Worm (Caenorhabditis elegans) whole organism, L3 larva: ENCODE data around the gene kgb-1.

ENCODE experiments used
- R02D3.7 ChIP-seq: fragments of 150-350 bp; optimal IDR thresholded peaks from 2 replicates; lab custom pipeline; 2014; ENCODE audit warnings: missing biosample characterization, missing genetic modification characterization
- ZK546.5 ChIP-seq: sonication (generic microtip); optimal IDR thresholded peaks from 2 replicates; lab custom pipeline; 2017; ENCODE audit warnings: missing biosample characterization, missing genetic modification characterization
- aly-2 ChIP-seq: fragments of 150-350 bp; optimal IDR thresholded peaks from 2 replicates; lab custom pipeline; 2014; ENCODE audit warnings: missing biosample characterization, missing genetic modification characterization
- ama-1 ChIP-seq: fragments of 150-350 bp; optimal IDR thresholded peaks from 2 replicates; lab custom pipeline; 2018
- ceh-16 ChIP-seq: sonication (generic microtip); optimal IDR thresholded peaks from 2 replicates; lab custom pipeline; 2017; ENCODE audit warnings: missing biosample characterization, missing genetic modification characterization
- ceh-28 ChIP-seq: fragments of 150-350 bp; optimal IDR thresholded peaks from 2 replicates; lab custom pipeline; 2014; ENCODE audit warnings: missing biosample characterization, missing genetic modification reagents, missing genetic modification characterization
- ceh-82 ChIP-seq: fragments of 150-350 bp; optimal IDR thresholded peaks from 2 replicates; lab custom pipeline; 2014; ENCODE audit warnings: missing biosample characterization, missing genetic modification characterization
- ceh-9 ChIP-seq: sonication (generic microtip); optimal IDR thresholded peaks from 2 replicates; lab custom pipeline; 2018; ENCODE audit warnings: missing biosample characterization, missing genetic modification characterization
- daf-12 ChIP-seq: fragments of 150-350 bp; optimal IDR thresholded peaks from 2 replicates; lab custom pipeline; 2014; ENCODE audit warnings: missing biosample characterization, missing genetic modification reagents, missing genetic modification characterization
- egl-27 ChIP-seq: sonication (generic microtip); optimal IDR thresholded peaks from 4 replicates; lab custom pipeline; 2017; ENCODE audit warnings: missing biosample characterization, missing genetic modification reagents, missing genetic modification characterization
- egl-5 ChIP-seq: fragments of 150-350 bp; optimal IDR thresholded peaks from 2 replicates; lab custom pipeline; 2017; ENCODE audit warnings: missing biosample characterization, missing genetic modification reagents, missing genetic modification characterization, inconsistent platforms
- elt-2 ChIP-seq: sonication (generic microtip); optimal IDR thresholded peaks from 2 replicates; lab custom pipeline; 2016; ENCODE audit warnings: missing genetic modification reagents, mild to moderate bottlenecking, missing genetic modification characterization, missing compliant biosample characterization
- elt-3 ChIP-seq, 3 experiments: fragments of 150-350 bp in 1 of 3; sonication (generic microtip) in 2 of 3; optimal IDR thresholded peaks; 2 replicates in 2 of 3; 4 replicates in 1 of 3; lab custom pipeline; 2014 to 2017; ENCODE audit warnings: missing biosample characterization in 3 of 3, missing genetic modification characterization in 3 of 3
- eor-1 ChIP-seq, 2 experiments: fragments of 150-350 bp; optimal IDR thresholded peaks; 2 replicates each; lab custom pipeline; 2014 to 2018; ENCODE audit warnings: missing biosample characterization in 2 of 2, missing genetic modification characterization in 2 of 2
- fkh-2 ChIP-seq: fragments of 150-350 bp; optimal IDR thresholded peaks from 2 replicates; lab custom pipeline; 2014; ENCODE audit warnings: missing biosample characterization, missing genetic modification reagents, missing genetic modification characterization
- fos-1 ChIP-seq: fragments of 150-350 bp; optimal IDR thresholded peaks from 2 replicates; lab custom pipeline; 2014; ENCODE audit warnings: missing biosample characterization, missing genetic modification characterization
- hmg-11 ChIP-seq: sonication (generic microtip); optimal IDR thresholded peaks from 2 replicates; lab custom pipeline; 2016; ENCODE audit warnings: missing genetic modification characterization, missing compliant biosample characterization
- jun-1 ChIP-seq: fragments of 150-350 bp; optimal IDR thresholded peaks from 2 replicates; lab custom pipeline; 2014; ENCODE audit warnings: missing biosample characterization, missing genetic modification reagents, missing genetic modification characterization
- lin-15B ChIP-seq: fragments of 150-350 bp; optimal IDR thresholded peaks from 2 replicates; lab custom pipeline; 2014; ENCODE audit warnings: missing biosample characterization, missing genetic modification characterization
- lin-39 ChIP-seq: fragments of 150-350 bp; optimal IDR thresholded peaks from 2 replicates; lab custom pipeline; 2018; ENCODE audit warnings: missing biosample characterization, missing genetic modification reagents, missing genetic modification characterization
- lsy-12 ChIP-seq: sonication (generic microtip); optimal IDR thresholded peaks from 2 replicates; lab custom pipeline; 2016; ENCODE audit warnings: mild to moderate bottlenecking, missing genetic modification characterization, missing compliant biosample characterization
- mml-1 ChIP-seq: fragments of 150-350 bp; sonication (generic microtip); optimal IDR thresholded peaks from 3 replicates; lab custom pipeline; 2014; ENCODE audit warnings: missing biosample characterization, missing genetic modification characterization
- nfya-1 ChIP-seq: sonication (generic microtip); optimal IDR thresholded peaks from 2 replicates; lab custom pipeline; 2017; ENCODE audit warnings: missing genetic modification characterization, mild to moderate bottlenecking, missing compliant biosample characterization, antibody characterized with exemption, moderate library complexity; ENCODE audit not compliant: insufficient read depth
- nhr-23 ChIP-seq: fragments of 150-350 bp; optimal IDR thresholded peaks from 2 replicates; lab custom pipeline; 2014; ENCODE audit warnings: missing biosample characterization, missing genetic modification reagents, missing genetic modification characterization
- nhr-237 ChIP-seq: fragments of 150-350 bp; optimal IDR thresholded peaks from 2 replicates; lab custom pipeline; 2014; ENCODE audit warnings: missing biosample characterization, missing genetic modification characterization
- nhr-25 ChIP-seq: sonication (generic microtip); optimal IDR thresholded peaks from 2 replicates; lab custom pipeline; 2017; ENCODE audit warnings: missing biosample characterization, missing genetic modification characterization
- nhr-28 ChIP-seq: fragments of 150-350 bp; optimal IDR thresholded peaks from 2 replicates; lab custom pipeline; 2014; ENCODE audit warnings: missing biosample characterization, missing genetic modification characterization
- nhr-43 ChIP-seq: sonication (generic microtip); optimal IDR thresholded peaks from 2 replicates; lab custom pipeline; 2016; ENCODE audit warnings: mild to moderate bottlenecking, missing genetic modification characterization, missing compliant biosample characterization; ENCODE audit not compliant: poor library complexity, severe bottlenecking
- nhr-67 ChIP-seq: fragments of 150-350 bp; optimal IDR thresholded peaks from 2 replicates; lab custom pipeline; 2014; ENCODE audit warnings: missing biosample characterization, missing genetic modification characterization
- nhr-76 ChIP-seq: fragments of 150-350 bp; sonication (generic microtip); optimal IDR thresholded peaks from 5 replicates; lab custom pipeline; 2014; ENCODE audit warnings: missing biosample characterization, missing genetic modification characterization
- pha-4 ChIP-seq: fragments of 150-350 bp; optimal IDR thresholded peaks from 2 replicates; lab custom pipeline; 2014; ENCODE audit warnings: missing biosample characterization, missing genetic modification reagents, missing genetic modification characterization
- pqm-1 ChIP-seq: fragments of 150-350 bp; optimal IDR thresholded peaks from 2 replicates; lab custom pipeline; 2017; ENCODE audit warnings: missing biosample characterization, missing genetic modification characterization, inconsistent platforms
- sea-2 ChIP-seq: fragments of 150-350 bp; sonication (generic microtip); optimal IDR thresholded peaks from 4 replicates; lab custom pipeline; 2014; ENCODE audit warnings: missing biosample characterization, missing genetic modification reagents, missing genetic modification characterization
- skn-1 ChIP-seq: fragments of 150-350 bp; optimal IDR thresholded peaks from 2 replicates; lab custom pipeline; 2014; ENCODE audit warnings: missing biosample characterization, missing genetic modification characterization
- snpc-4 ChIP-seq: fragments of 150-350 bp; optimal IDR thresholded peaks from 2 replicates; lab custom pipeline; 2014; ENCODE audit warnings: missing biosample characterization, missing genetic modification characterization
- tbx-2 ChIP-seq: sonication (generic microtip); optimal IDR thresholded peaks from 2 replicates; lab custom pipeline; 2016; ENCODE audit warnings: mild to moderate bottlenecking, missing genetic modification characterization, missing compliant biosample characterization
- unc-62 ChIP-seq: fragments of 150-350 bp; sonication (generic microtip); optimal IDR thresholded peaks from 4 replicates; lab custom pipeline; 2014; ENCODE audit warnings: missing biosample characterization, missing genetic modification reagents, missing genetic modification characterization
- ztf-11 ChIP-seq: fragments of 150-350 bp; optimal IDR thresholded peaks from 2 replicates; lab custom pipeline; 2014; ENCODE audit warnings: missing biosample characterization, missing genetic modification characterization
- ztf-4 ChIP-seq: fragments of 150-350 bp; optimal IDR thresholded peaks from 2 replicates; lab custom pipeline; 2014; ENCODE audit warnings: missing biosample characterization, missing genetic modification characterization

Gene kgb-1

DNA sequence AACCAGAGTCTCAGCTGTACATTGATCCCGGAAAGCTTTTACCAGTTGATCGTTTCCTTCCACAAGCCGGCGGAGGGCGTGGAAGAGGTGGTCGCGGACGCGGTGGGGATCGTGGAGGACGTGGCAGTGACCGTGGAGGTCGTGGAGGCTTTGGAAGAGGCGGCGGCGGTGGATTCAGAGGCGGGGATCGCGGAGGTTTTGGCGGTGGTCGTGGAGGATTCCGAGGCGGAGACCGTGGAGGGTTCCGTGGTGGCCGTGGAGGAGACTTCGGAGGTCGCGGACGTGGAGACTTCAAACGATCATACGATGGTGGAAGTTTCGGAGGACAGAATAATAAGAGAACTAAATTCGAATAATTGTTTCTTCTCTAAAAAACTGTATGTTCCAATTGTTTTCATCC lies 16.8 kb upstream of the kgb-1 start:
- TF ChIP-seq eor-1 (tag; optimal IDR thresholded peaks at IDR 0.05; lab: Kevin White, UChicago): no peak
- TF ChIP-seq nhr-76 (tag; lab: Kevin White, UChicago): no peak
- TF ChIP-seq ceh-82: no peak
- TF ChIP-seq hmg-11 (tag; lab: Kevin White, UChicago): no peak
- no peak for TF ChIP-seq elt-2 (tag; lab: Kevin White, UChicago)
- no peak for TF ChIP-seq egl-5 (tag; lab: Kevin White, UChicago)
- TF ChIP-seq mml-1 (tag; lab: Kevin White, UChicago): no peak
- no peak for TF ChIP-seq aly-2 (tag; lab: Kevin White, UChicago)
- no peak for TF ChIP-seq tbx-2 (tag; lab: Kevin White, UChicago)
- TF ChIP-seq sea-2 (GFP tag; lab: Kevin White, UChicago): no peak
- TF ChIP-seq lin-39 (tag; lab: Kevin White, UChicago): no peak
- no peak for TF ChIP-seq fos-1
- no peak for TF ChIP-seq lsy-12 (tag; lab: Kevin White, UChicago)
- no peak for TF ChIP-seq nhr-67
- no peak for TF ChIP-seq ama-1 (lab: Kevin White, UChicago)
- TF ChIP-seq skn-1 (tag; lab: Kevin White, UChicago): no peak
- no peak for TF ChIP-seq elt-3 (tag; optimal IDR thresholded peaks at IDR 0.05; lab: Kevin White, UChicago)
- no peak for TF ChIP-seq fkh-2 (tag; lab: Kevin White, UChicago)
- TF ChIP-seq nhr-43: no peak

DNA sequence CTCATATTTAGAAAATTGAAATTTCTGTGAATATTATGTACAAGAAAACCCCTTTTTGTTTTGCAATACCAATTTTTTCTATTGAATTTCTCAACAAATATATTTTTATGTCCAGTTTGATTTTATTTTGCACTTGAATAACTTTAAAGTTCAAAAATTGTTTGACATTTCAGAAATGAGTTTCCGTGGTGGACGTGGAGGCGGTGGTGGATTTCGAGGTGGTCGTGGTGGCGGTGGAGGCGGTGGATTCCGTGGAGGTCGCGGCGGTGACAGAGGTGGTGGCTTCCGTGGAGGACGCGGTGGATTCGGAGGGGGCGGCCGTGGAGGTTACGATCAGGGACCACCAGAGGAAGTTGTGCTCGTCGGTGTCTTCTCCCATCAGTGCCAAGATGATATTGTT lies 16.2 kb upstream of the kgb-1 start, which contains the start of gene garr-1:
garr-1 (plus strand) TSS at position 174 of the 400 bp plus-strand sequence.
- TF ChIP-seq pqm-1 (tag; lab: Kevin White, UChicago): no peak
- TF ChIP-seq ceh-82: no peak

DNA sequence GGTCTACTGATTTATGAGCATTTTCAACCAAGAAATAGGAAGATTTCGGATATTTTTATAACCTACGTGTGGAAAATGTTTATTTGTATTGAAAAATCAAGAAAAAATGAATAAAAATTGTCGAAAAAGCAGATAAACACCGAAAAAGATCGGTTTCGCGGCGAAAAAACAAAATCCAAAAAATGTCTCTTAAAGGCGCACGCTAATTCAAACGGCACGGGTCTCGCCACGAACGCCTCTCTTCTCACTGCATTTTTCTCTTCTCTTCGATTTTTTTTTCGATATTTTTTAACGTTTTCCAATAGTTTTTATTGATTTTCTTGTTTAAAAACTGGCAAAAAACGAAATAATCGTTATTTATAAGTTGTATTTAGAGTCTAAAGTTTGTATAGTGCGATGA lies 15.7 kb upstream of the kgb-1 start:
- TF ChIP-seq ceh-28: peak; percentile 32
- TF ChIP-seq ceh-82: no peak
- peak; percentile 73 for TF ChIP-seq nfya-1 (tag; lab: Kevin White, UChicago)
- TF ChIP-seq nhr-23 (tag; lab: Kevin White, UChicago): peak; percentile 59
- TF ChIP-seq egl-27: no peak
- TF ChIP-seq lin-15B (tag; lab: Kevin White, UChicago): peak; percentile 72
- TF ChIP-seq pha-4 (tag; lab: Kevin White, UChicago): no peak
- no peak for TF ChIP-seq jun-1 (tag; lab: Kevin White, UChicago)
- TF ChIP-seq hmg-11 (tag; lab: Kevin White, UChicago): peak; percentile 60
- peak; percentile 3 for TF ChIP-seq elt-2 (tag; lab: Kevin White, UChicago)
- TF ChIP-seq lin-39 (tag; lab: Kevin White, UChicago): peak; percentile 39

DNA sequence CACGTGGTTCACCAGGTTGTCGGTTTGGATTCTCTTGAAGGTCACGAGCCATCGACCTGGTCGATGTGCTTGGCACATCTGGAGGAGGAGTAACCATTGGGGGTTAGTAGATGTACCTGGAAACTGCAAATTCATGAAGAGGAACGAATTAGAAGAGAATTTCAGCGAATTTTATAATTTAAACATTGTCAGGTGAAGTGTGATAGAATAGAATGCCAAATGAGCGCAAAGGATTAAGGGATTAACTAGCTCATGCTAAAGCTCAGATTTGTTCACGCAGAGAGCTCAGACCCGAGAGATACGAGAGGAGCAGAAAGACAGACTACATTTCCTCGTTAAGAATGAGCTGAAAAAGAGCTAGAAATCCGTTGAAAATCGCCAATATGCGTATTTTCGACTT lies 15.2 kb upstream of the kgb-1 start, which contains the start of gene daf-18:
daf-18 (minus strand) TSS at position 126 of the 400 bp plus-strand sequence.
- no peak for TF ChIP-seq hmg-11 (tag; lab: Kevin White, UChicago)
- TF ChIP-seq ZK546.5: no peak
- TF ChIP-seq fos-1: no peak
- TF ChIP-seq daf-12: no peak
- TF ChIP-seq nhr-237 (tag; lab: Kevin White, UChicago): no peak
- TF ChIP-seq skn-1 (tag; lab: Kevin White, UChicago): no peak
- no peak for TF ChIP-seq ceh-16
- no peak for TF ChIP-seq ceh-9 (tag; lab: Kevin White, UChicago)
- no peak for TF ChIP-seq nhr-28 (tag; lab: Kevin White, UChicago)
- TF ChIP-seq eor-1 (tag; optimal IDR thresholded peaks at IDR 0.05; lab: Kevin White, UChicago): no peak
- TF ChIP-seq R02D3.7 (tag; lab: Kevin White, UChicago): no peak
- TF ChIP-seq unc-62 (GFP tag; lab: Kevin White, UChicago): no peak
- TF ChIP-seq nhr-25 (tag; lab: Kevin White, UChicago): no peak
- TF ChIP-seq ztf-11 (tag; lab: Kevin White, UChicago): no peak
- TF ChIP-seq ztf-4 (tag; lab: Kevin White, UChicago): no peak
- no peak for TF ChIP-seq ama-1 (lab: Kevin White, UChicago)
- no peak for TF ChIP-seq snpc-4 (tag; lab: Kevin White, UChicago)
- TF ChIP-seq pha-4 (tag; lab: Kevin White, UChicago): no peak
- TF ChIP-seq, all 47 proteins: peak for 0
